Worm (Caenorhabditis elegans) whole organism, L3 larva: ENCODE results near the gene twk-11.

Experiments
- egl-5 ChIP-seq: fragments of 150-350 bp; optimal IDR thresholded peaks from 2 replicates; lab custom pipeline; 2017; ENCODE audit warnings: missing biosample characterization, missing genetic modification reagents, missing genetic modification characterization, inconsistent platforms
- elt-1 ChIP-seq: fragments of 150-350 bp; optimal IDR thresholded peaks from 2 replicates; lab custom pipeline; 2014; ENCODE audit warnings: missing biosample characterization, missing genetic modification characterization
- fos-1 ChIP-seq: fragments of 150-350 bp; optimal IDR thresholded peaks from 2 replicates; lab custom pipeline; 2014; ENCODE audit warnings: missing biosample characterization, missing genetic modification characterization
- hmg-11 ChIP-seq: sonication (generic microtip); optimal IDR thresholded peaks from 2 replicates; lab custom pipeline; 2016; ENCODE audit warnings: missing genetic modification characterization, missing compliant biosample characterization
- nhr-11 ChIP-seq: fragments of 150-350 bp; optimal IDR thresholded peaks from 2 replicates; lab custom pipeline; 2014; ENCODE audit warnings: missing biosample characterization, missing genetic modification characterization
- nhr-25 ChIP-seq: sonication (generic microtip); optimal IDR thresholded peaks from 2 replicates; lab custom pipeline; 2017; ENCODE audit warnings: missing biosample characterization, missing genetic modification characterization
- nhr-76 ChIP-seq: fragments of 150-350 bp; sonication (generic microtip); optimal IDR thresholded peaks from 5 replicates; lab custom pipeline; 2014; ENCODE audit warnings: missing biosample characterization, missing genetic modification characterization
- nhr-77 ChIP-seq: fragments of 150-350 bp; optimal IDR thresholded peaks from 2 replicates; lab custom pipeline; 2014; ENCODE audit warnings: missing biosample characterization, missing genetic modification characterization
- zag-1 ChIP-seq: fragments of 150-350 bp; optimal IDR thresholded peaks from 2 replicates; lab custom pipeline; 2014; ENCODE audit warnings: missing biosample characterization, missing genetic modification characterization

ce11 chrV:7060396-7060795 lies 24.0 kb upstream of the twk-11 start, which contains the start of the genes Y57E12AL.6 and Y57E12AL.1:
- TF ChIP-seq nhr-77 (peak; percentile 11), nhr-25 (peak; percentile 90), hmg-11 (tag; lab: Kevin White, UChicago) (peak; percentile 57), elt-1 (tag; lab: Kevin White, UChicago) (no peak), nhr-11 (tag; lab: Kevin White, UChicago) (no peak), egl-5 (tag; lab: Kevin White, UChicago) (peak; percentile 78), nhr-76 (tag; lab: Kevin White, UChicago) (no peak), fos-1 (no peak), zag-1 (tag; lab: Kevin White, UChicago) (no peak)
